Worm (Caenorhabditis elegans) whole organism, L4/young adult: ENCODE data around the gene F46F5.7.

Experiments
- W03F9.2 ChIP-seq: fragments of 150-350 bp; optimal IDR thresholded peaks from 2 replicates; lab custom pipeline; 2014; ENCODE audit warnings: missing biosample characterization, missing genetic modification characterization
- dao-5 ChIP-seq: sonication (generic microtip); optimal IDR thresholded peaks from 2 replicates; lab custom pipeline; 2016; ENCODE audit warnings: missing genotype, missing genetic modification characterization, moderate library complexity, missing compliant biosample characterization
- him-1 ChIP-seq: sonication (generic microtip); optimal IDR thresholded peaks from 2 replicates; lab custom pipeline; 2016; ENCODE audit warnings: missing genotype, missing genetic modification reagents, missing genetic modification characterization, missing compliant biosample characterization

DNA sequence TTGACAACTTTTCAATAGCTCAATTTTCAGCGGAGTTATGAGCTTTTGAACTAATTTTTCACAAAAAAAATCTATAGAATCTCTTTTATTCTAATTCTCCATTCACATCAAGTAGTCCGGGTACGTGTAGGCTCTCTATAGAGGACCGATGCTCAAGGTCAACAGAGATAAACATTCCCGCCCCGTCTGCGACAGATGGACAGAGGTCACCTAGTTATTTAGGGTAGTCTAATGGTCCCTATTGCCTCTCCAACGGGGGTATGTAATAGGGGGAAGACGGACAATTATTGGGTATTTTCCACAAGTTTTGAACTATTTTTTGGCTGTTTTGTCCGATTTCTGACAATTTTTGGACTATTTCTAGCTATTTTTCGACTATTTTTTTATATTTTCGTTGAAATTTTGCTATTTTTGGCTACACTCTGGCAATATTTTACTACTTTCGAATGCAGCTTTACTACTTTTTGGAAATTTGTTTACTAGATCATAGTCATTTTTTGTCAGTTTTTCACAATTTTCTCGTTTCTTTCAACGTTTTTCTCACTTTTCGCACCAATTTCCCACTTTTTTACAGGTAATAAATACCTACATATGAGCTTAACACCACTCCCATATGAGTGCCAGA lies 47.9 kb upstream of the F46F5.7 start, which contains the start of gene fbxc-51:
- TF ChIP-seq him-1 (tag; lab: Kevin White, UChicago) (no peak), W03F9.2 (no peak), dao-5 (tag; lab: Kevin White, UChicago) (no peak)
